Worm (Caenorhabditis elegans): ENCODE measurements around the gene abts-2.
A peak's percentile ranks its signal among the peaks of the same experiment; 100 is the strongest.

The abts-2 gene

DNA sequence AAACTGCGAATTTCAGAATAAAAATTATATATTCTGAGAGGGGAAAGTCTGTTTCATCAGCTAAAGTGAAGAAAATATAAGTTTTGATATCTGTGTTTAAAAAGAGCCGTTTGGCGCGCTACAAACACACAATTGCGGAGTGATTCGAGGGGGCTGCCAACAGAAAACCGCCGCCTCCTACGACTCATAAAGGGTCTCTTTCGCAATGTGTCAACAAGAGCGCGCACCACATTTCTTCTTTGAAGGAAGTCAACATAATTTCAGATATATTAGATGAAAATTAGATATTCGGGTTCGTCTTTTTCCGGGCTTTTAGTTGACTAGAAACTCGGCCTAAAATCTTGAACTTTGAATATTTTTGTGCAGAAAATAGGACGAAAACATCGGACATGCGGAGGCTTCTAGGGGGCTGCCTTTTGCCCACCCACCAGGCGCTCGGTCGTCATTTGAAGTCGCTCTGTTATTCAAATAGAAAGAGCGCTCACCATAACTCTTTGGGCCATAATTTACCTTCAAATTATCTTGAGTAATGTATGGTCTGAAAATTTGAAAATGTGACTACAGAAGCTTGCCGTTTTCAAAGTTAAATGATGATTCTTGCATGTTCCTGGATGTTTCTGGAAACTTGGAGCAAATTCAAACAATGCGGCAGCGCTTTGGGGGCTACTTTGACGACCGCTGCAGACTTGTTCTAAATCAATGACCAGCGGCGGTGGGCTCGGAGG lies 20.5 kb downstream of the abts-2 start (continued):
- TF ChIP-seq unc-39 (tag; optimal IDR thresholded peaks at IDR 0.05) (no peak), nhr-25 (tag; optimal IDR thresholded peaks at IDR 0.05) (peak; percentile 97), elt-3 (tag; optimal IDR thresholded peaks at IDR 0.05) (no peak), nhr-23 (tag; optimal IDR thresholded peaks at IDR 0.05) (no peak), snpc-4 (tag; optimal IDR thresholded peaks at IDR 0.05) (no peak), lin-39 (tag; optimal IDR thresholded peaks at IDR 0.05) (no peak), sma-3 (GFP tag; optimal IDR thresholded peaks at IDR 0.05) (peak; percentile 98), gmeb-1 (tag; optimal IDR thresholded peaks at IDR 0.05) (peak; percentile 83)

ce11 chrX:11606815-11607499 lies 21.5 kb downstream of the abts-2 start:
- TF ChIP-seq lsy-2 (tag; optimal IDR thresholded peaks at IDR 0.05) (peak in 1 of 2 experiments; percentile 34), crh-2 (tag; optimal IDR thresholded peaks at IDR 0.05) (no peak), sma-9 (GFP tag; optimal IDR thresholded peaks at IDR 0.05) (peak; percentile 27), sma-9 (tag; optimal IDR thresholded peaks at IDR 0.05) (no peak), ceh-16 (tag; optimal IDR thresholded peaks at IDR 0.05) (peak; percentile 39), ztf-1 (GFP tag; conservative IDR thresholded peaks at IDR 0.05) (no peak), R02D3.7 (tag; optimal IDR thresholded peaks at IDR 0.05) (no peak), lin-13 (GFP tag; optimal IDR thresholded peaks at IDR 0.05) (no peak), nhr-129 (tag; optimal IDR thresholded peaks at IDR 0.05) (no peak), nhr-21 (tag; optimal IDR thresholded peaks at IDR 0.05) (peak; percentile 19), lin-11 (tag; optimal IDR thresholded peaks at IDR 0.05) (no peak), ceh-82 (tag; optimal IDR thresholded peaks at IDR 0.05) (no peak), nhr-12 (tag; optimal IDR thresholded peaks at IDR 0.05) (no peak), lin-39 (tag; optimal IDR thresholded peaks at IDR 0.05) (no peak), egl-27 (tag; optimal IDR thresholded peaks at IDR 0.05) (peak; percentile 16)

ce11 chrX:11607500-11607823 lies 22.0 kb downstream of the abts-2 start:
- TF ChIP-seq sma-9 (GFP tag; optimal IDR thresholded peaks at IDR 0.05) (peak; percentile 30), sma-9 (tag; optimal IDR thresholded peaks at IDR 0.05) (no peak), zag-1 (tag; optimal IDR thresholded peaks at IDR 0.05) (no peak), ceh-16 (tag; optimal IDR thresholded peaks at IDR 0.05) (no peak), crh-2 (tag; optimal IDR thresholded peaks at IDR 0.05) (peak; percentile 26), unc-55 (GFP tag; optimal IDR thresholded peaks at IDR 0.05) (peak; percentile 46), nhr-12 (tag; optimal IDR thresholded peaks at IDR 0.05) (no peak), C34F6.9 (tag; optimal IDR thresholded peaks at IDR 0.05) (peak; percentile 35)

DNA sequence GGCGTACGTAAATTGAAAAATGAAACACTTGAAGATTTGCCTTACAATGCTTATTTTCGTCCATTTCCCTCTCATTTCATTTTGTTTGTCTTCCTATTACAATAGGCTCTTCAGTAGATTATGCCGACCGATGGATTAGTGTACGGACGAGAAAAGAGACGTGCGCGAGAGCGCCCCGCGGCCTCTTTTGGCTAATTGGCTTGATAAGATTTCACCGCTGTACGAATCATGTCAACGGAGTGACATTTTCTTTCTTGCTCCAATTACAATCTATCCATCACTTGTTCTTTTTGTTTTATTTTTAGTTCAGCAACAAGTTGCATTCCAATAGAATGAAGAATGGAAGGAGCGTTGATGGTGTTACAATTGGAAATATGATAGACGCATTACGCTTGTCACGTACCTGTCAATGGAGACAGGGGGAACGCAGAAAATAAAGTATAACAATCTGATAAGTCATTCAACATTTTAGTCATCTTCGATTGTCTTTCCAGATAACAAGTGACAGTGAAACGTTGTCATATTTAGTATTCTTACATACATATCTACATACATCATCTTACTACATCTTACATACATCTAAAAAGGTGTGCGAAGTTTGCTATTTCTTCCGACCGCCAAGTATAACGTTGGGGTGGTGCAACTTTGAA lies 22.8 kb downstream of the abts-2 start:
- no peak for TF ChIP-seq dmd-4 (tag; optimal IDR thresholded peaks at IDR 0.05)
- TF ChIP-seq nhr-25 (tag; optimal IDR thresholded peaks at IDR 0.05) = no peak
- no peak for TF ChIP-seq sem-4 (tag; optimal IDR thresholded peaks at IDR 0.05)
- TF ChIP-seq skn-1 (tag; optimal IDR thresholded peaks at IDR 0.05) = no peak
- no peak for TF ChIP-seq C34F6.9 (tag; optimal IDR thresholded peaks at IDR 0.05)
- no peak for TF ChIP-seq snpc-4 (tag; optimal IDR thresholded peaks at IDR 0.05)
- no peak for TF ChIP-seq zag-1 (tag; optimal IDR thresholded peaks at IDR 0.05)
- no peak for TF ChIP-seq aly-2 (tag; optimal IDR thresholded peaks at IDR 0.05)
- no peak for TF ChIP-seq blmp-1 (tag; optimal IDR thresholded peaks at IDR 0.05; ENCODE audit: insufficient read depth)
- no peak for TF ChIP-seq nhr-11 (tag; optimal IDR thresholded peaks at IDR 0.05)
- no peak for TF ChIP-seq alr-1 (tag; optimal IDR thresholded peaks at IDR 0.05)
- TF ChIP-seq ZK546.5 (tag; optimal IDR thresholded peaks at IDR 0.05) = no peak
- no peak for TF ChIP-seq ceh-82 (tag; optimal IDR thresholded peaks at IDR 0.05)
- TF ChIP-seq nhr-23 (tag; optimal IDR thresholded peaks at IDR 0.05) = no peak
- TF ChIP-seq peb-1 (tag; optimal IDR thresholded peaks at IDR 0.05) = no peak
- TF ChIP-seq elt-3 (tag; optimal IDR thresholded peaks at IDR 0.05) = no peak
